Worm (Caenorhabditis elegans) whole organism, L3 larva: ENCODE results near the gene C55C3.1.
A peak's percentile ranks its signal among the peaks of the same experiment; 100 is the strongest.

Experiments
- R02D3.7 ChIP-seq: fragments of 150-350 bp; optimal IDR thresholded peaks from 2 replicates; lab custom pipeline; 2014; ENCODE audit warnings: missing biosample characterization, missing genetic modification characterization
- ZK546.5 ChIP-seq: sonication (generic microtip); optimal IDR thresholded peaks from 2 replicates; lab custom pipeline; 2017; ENCODE audit warnings: missing biosample characterization, missing genetic modification characterization
- aly-2 ChIP-seq: fragments of 150-350 bp; optimal IDR thresholded peaks from 2 replicates; lab custom pipeline; 2014; ENCODE audit warnings: missing biosample characterization, missing genetic modification characterization
- ama-1 ChIP-seq: fragments of 150-350 bp; optimal IDR thresholded peaks from 2 replicates; lab custom pipeline; 2018
- ceh-16 ChIP-seq: sonication (generic microtip); optimal IDR thresholded peaks from 2 replicates; lab custom pipeline; 2017; ENCODE audit warnings: missing biosample characterization, missing genetic modification characterization
- ceh-28 ChIP-seq: fragments of 150-350 bp; optimal IDR thresholded peaks from 2 replicates; lab custom pipeline; 2014; ENCODE audit warnings: missing biosample characterization, missing genetic modification reagents, missing genetic modification characterization
- ceh-82 ChIP-seq: fragments of 150-350 bp; optimal IDR thresholded peaks from 2 replicates; lab custom pipeline; 2014; ENCODE audit warnings: missing biosample characterization, missing genetic modification characterization
- ceh-9 ChIP-seq: sonication (generic microtip); optimal IDR thresholded peaks from 2 replicates; lab custom pipeline; 2018; ENCODE audit warnings: missing biosample characterization, missing genetic modification characterization
- daf-12 ChIP-seq: fragments of 150-350 bp; optimal IDR thresholded peaks from 2 replicates; lab custom pipeline; 2014; ENCODE audit warnings: missing biosample characterization, missing genetic modification reagents, missing genetic modification characterization
- egl-27 ChIP-seq: sonication (generic microtip); optimal IDR thresholded peaks from 4 replicates; lab custom pipeline; 2017; ENCODE audit warnings: missing biosample characterization, missing genetic modification reagents, missing genetic modification characterization
- egl-5 ChIP-seq: fragments of 150-350 bp; optimal IDR thresholded peaks from 2 replicates; lab custom pipeline; 2017; ENCODE audit warnings: missing biosample characterization, missing genetic modification reagents, missing genetic modification characterization, inconsistent platforms
- elt-1 ChIP-seq: fragments of 150-350 bp; optimal IDR thresholded peaks from 2 replicates; lab custom pipeline; 2014; ENCODE audit warnings: missing biosample characterization, missing genetic modification characterization
- elt-2 ChIP-seq: sonication (generic microtip); optimal IDR thresholded peaks from 2 replicates; lab custom pipeline; 2016; ENCODE audit warnings: missing genetic modification reagents, mild to moderate bottlenecking, missing genetic modification characterization, missing compliant biosample characterization
- elt-3 ChIP-seq, 3 experiments: fragments of 150-350 bp in 1 of 3; sonication (generic microtip) in 2 of 3; optimal IDR thresholded peaks; 2 replicates in 2 of 3; 4 replicates in 1 of 3; lab custom pipeline; 2014 to 2017; ENCODE audit warnings: missing biosample characterization in 3 of 3, missing genetic modification characterization in 3 of 3
- eor-1 ChIP-seq, 2 experiments: fragments of 150-350 bp; optimal IDR thresholded peaks; 2 replicates each; lab custom pipeline; 2014 to 2018; ENCODE audit warnings: missing biosample characterization in 2 of 2, missing genetic modification characterization in 2 of 2
- fkh-10 ChIP-seq: sonication (generic microtip); optimal IDR thresholded peaks from 2 replicates; lab custom pipeline; 2017; ENCODE audit warnings: missing biosample characterization, missing genetic modification reagents, missing genetic modification characterization
- fkh-2 ChIP-seq: fragments of 150-350 bp; optimal IDR thresholded peaks from 2 replicates; lab custom pipeline; 2014; ENCODE audit warnings: missing biosample characterization, missing genetic modification reagents, missing genetic modification characterization
- hmg-11 ChIP-seq: sonication (generic microtip); optimal IDR thresholded peaks from 2 replicates; lab custom pipeline; 2016; ENCODE audit warnings: missing genetic modification characterization, missing compliant biosample characterization
- jun-1 ChIP-seq: fragments of 150-350 bp; optimal IDR thresholded peaks from 2 replicates; lab custom pipeline; 2014; ENCODE audit warnings: missing biosample characterization, missing genetic modification reagents, missing genetic modification characterization
- lin-39 ChIP-seq: fragments of 150-350 bp; optimal IDR thresholded peaks from 2 replicates; lab custom pipeline; 2018; ENCODE audit warnings: missing biosample characterization, missing genetic modification reagents, missing genetic modification characterization
- lsy-12 ChIP-seq: sonication (generic microtip); optimal IDR thresholded peaks from 2 replicates; lab custom pipeline; 2016; ENCODE audit warnings: mild to moderate bottlenecking, missing genetic modification characterization, missing compliant biosample characterization
- mdl-1 ChIP-seq: fragments of 150-350 bp; optimal IDR thresholded peaks from 2 replicates; lab custom pipeline; 2014; ENCODE audit warnings: missing biosample characterization, missing genetic modification characterization
- mml-1 ChIP-seq: fragments of 150-350 bp; sonication (generic microtip); optimal IDR thresholded peaks from 3 replicates; lab custom pipeline; 2014; ENCODE audit warnings: missing biosample characterization, missing genetic modification characterization
- nfya-1 ChIP-seq: sonication (generic microtip); optimal IDR thresholded peaks from 2 replicates; lab custom pipeline; 2017; ENCODE audit warnings: missing genetic modification characterization, mild to moderate bottlenecking, missing compliant biosample characterization, antibody characterized with exemption, moderate library complexity; ENCODE audit not compliant: insufficient read depth
- nhr-11 ChIP-seq: fragments of 150-350 bp; optimal IDR thresholded peaks from 2 replicates; lab custom pipeline; 2014; ENCODE audit warnings: missing biosample characterization, missing genetic modification characterization
- nhr-12 ChIP-seq: fragments of 150-350 bp; optimal IDR thresholded peaks from 2 replicates; lab custom pipeline; 2014; ENCODE audit warnings: missing biosample characterization, missing genetic modification characterization
- nhr-23 ChIP-seq: fragments of 150-350 bp; optimal IDR thresholded peaks from 2 replicates; lab custom pipeline; 2014; ENCODE audit warnings: missing biosample characterization, missing genetic modification reagents, missing genetic modification characterization
- nhr-237 ChIP-seq: fragments of 150-350 bp; optimal IDR thresholded peaks from 2 replicates; lab custom pipeline; 2014; ENCODE audit warnings: missing biosample characterization, missing genetic modification characterization
- nhr-28 ChIP-seq: fragments of 150-350 bp; optimal IDR thresholded peaks from 2 replicates; lab custom pipeline; 2014; ENCODE audit warnings: missing biosample characterization, missing genetic modification characterization
- nhr-67 ChIP-seq: fragments of 150-350 bp; optimal IDR thresholded peaks from 2 replicates; lab custom pipeline; 2014; ENCODE audit warnings: missing biosample characterization, missing genetic modification characterization
- nhr-77 ChIP-seq: fragments of 150-350 bp; optimal IDR thresholded peaks from 2 replicates; lab custom pipeline; 2014; ENCODE audit warnings: missing biosample characterization, missing genetic modification characterization
- pha-4 ChIP-seq: fragments of 150-350 bp; optimal IDR thresholded peaks from 2 replicates; lab custom pipeline; 2014; ENCODE audit warnings: missing biosample characterization, missing genetic modification reagents, missing genetic modification characterization
- pqm-1 ChIP-seq: fragments of 150-350 bp; optimal IDR thresholded peaks from 2 replicates; lab custom pipeline; 2017; ENCODE audit warnings: missing biosample characterization, missing genetic modification characterization, inconsistent platforms
- sea-2 ChIP-seq: fragments of 150-350 bp; sonication (generic microtip); optimal IDR thresholded peaks from 4 replicates; lab custom pipeline; 2014; ENCODE audit warnings: missing biosample characterization, missing genetic modification reagents, missing genetic modification characterization
- skn-1 ChIP-seq: fragments of 150-350 bp; optimal IDR thresholded peaks from 2 replicates; lab custom pipeline; 2014; ENCODE audit warnings: missing biosample characterization, missing genetic modification characterization
- snpc-4 ChIP-seq: fragments of 150-350 bp; optimal IDR thresholded peaks from 2 replicates; lab custom pipeline; 2014; ENCODE audit warnings: missing biosample characterization, missing genetic modification characterization
- tbx-2 ChIP-seq: sonication (generic microtip); optimal IDR thresholded peaks from 2 replicates; lab custom pipeline; 2016; ENCODE audit warnings: mild to moderate bottlenecking, missing genetic modification characterization, missing compliant biosample characterization
- unc-39 ChIP-seq: sonication (generic microtip); optimal IDR thresholded peaks from 4 replicates; lab custom pipeline; 2017; ENCODE audit warnings: missing biosample characterization, missing genetic modification characterization
- unc-62 ChIP-seq: fragments of 150-350 bp; sonication (generic microtip); optimal IDR thresholded peaks from 4 replicates; lab custom pipeline; 2014; ENCODE audit warnings: missing biosample characterization, missing genetic modification reagents, missing genetic modification characterization
- zag-1 ChIP-seq: fragments of 150-350 bp; optimal IDR thresholded peaks from 2 replicates; lab custom pipeline; 2014; ENCODE audit warnings: missing biosample characterization, missing genetic modification characterization
- ztf-11 ChIP-seq: fragments of 150-350 bp; optimal IDR thresholded peaks from 2 replicates; lab custom pipeline; 2014; ENCODE audit warnings: missing biosample characterization, missing genetic modification characterization

Gene C55C3.1

DNA sequence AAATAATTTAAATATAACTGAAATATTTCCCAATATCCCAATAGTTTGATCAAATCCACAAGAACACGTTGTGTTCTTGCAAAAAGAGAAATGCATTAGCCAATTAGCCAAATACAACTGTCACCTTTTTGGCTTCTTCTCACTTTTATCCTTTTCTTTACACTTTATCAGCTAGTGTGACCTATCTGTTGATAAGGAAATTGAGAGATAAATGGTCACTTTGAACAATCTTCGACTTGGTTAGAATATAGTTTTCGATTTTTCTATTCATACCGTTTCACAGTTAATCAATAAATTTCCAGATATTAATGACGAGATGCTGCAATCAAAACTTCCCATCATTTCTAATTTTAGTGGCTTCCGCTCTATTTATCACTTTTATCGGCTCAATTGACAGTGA is at the start of gene C55C3.1:
TSS of gene C55C3.1 (plus strand) at position 301 of the 400 bp plus-strand sequence.
- TF ChIP-seq elt-3 (tag; optimal IDR thresholded peaks at IDR 0.05; lab: Kevin White, UChicago) (peak in 1 of 3 experiments; percentile 46), lsy-12 (no peak)

DNA sequence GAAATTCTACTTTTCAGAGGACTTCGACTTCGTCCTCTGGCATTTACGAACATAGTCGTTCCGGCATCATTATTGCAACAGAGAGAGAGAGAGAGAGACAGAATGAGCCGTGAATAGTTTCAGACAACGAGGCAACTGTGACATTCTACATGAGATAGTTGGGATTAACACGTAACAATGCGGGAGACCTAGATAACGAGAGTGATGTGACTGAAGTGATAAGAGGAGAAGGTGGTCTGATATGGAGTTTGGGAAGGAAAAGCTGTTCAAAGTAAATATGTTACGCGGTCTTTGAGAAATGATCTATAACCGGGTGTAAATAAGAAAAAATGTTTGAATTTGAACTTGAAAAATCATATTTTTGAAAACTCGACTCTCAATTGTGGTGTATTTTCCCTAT is 49.4 kb upstream of the C55C3.1 start:
- TF ChIP-seq sea-2 (GFP tag; lab: Kevin White, UChicago) (no peak), ZK546.5 (tag; lab: Kevin White, UChicago) (no peak), elt-1 (tag; lab: Kevin White, UChicago) (no peak), pqm-1 (tag; lab: Kevin White, UChicago) (peak; percentile 95), unc-62 (no peak), pha-4 (tag; lab: Kevin White, UChicago) (peak; percentile 71), elt-2 (tag; lab: Kevin White, UChicago) (peak; percentile 86), egl-27 (tag; lab: Kevin White, UChicago) (no peak), jun-1 (peak; percentile 58), ztf-11 (no peak), ama-1 (lab: Kevin White, UChicago) (no peak), nfya-1 (tag; lab: Kevin White, UChicago) (peak; percentile 21), mdl-1 (tag; lab: Kevin White, UChicago) (no peak), nhr-11 (tag; lab: Kevin White, UChicago) (no peak), ceh-16 (no peak)

DNA sequence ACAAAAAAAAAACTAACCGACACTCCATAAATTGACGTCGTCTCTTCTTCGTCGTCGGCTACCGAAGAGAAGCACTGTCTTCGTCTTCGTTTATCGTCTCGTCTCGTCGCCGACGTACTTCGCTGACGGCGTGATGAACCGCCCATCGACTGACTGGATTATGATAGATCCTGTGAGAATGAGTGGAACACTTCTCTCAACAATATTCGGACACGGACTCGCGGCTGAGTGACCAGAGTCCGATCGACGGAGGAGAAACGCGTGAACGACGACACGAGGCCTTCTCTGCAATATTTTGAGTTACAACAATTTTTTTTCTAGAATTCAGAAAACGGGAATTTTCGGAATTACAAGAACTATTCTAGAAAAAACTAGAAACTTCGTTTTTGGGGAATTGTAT is 48.7 kb upstream of the C55C3.1 start, which contains the start of gene skn-1:
TSS of gene skn-1 (minus strand) at position 146 of the 400 bp plus-strand sequence.
- TF ChIP-seq nhr-28 (tag; lab: Kevin White, UChicago) (no peak), lsy-12 (peak; percentile 14)

DNA sequence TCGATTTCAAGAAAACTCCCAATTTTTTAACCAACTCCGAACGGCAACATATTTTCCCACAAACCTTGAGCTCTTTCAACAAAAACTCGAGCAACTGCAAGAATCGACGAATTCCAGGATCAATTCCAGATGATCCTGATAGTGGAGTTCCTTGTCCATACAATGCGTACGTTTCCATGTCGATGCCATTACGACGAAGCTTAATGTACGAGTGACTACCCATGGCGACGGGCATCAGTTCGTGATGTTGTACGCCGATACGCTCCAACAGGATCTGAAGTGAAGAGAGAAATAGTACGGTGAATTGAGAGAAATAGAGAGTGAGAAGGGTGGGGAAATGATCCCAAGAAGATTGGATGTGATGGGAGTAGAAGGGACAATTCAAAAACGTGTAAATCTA is 46.8 kb upstream of the C55C3.1 start:
- no peak for TF ChIP-seq egl-5 (tag; lab: Kevin White, UChicago)
- peak; percentile 81 for TF ChIP-seq ama-1 (lab: Kevin White, UChicago)

DNA sequence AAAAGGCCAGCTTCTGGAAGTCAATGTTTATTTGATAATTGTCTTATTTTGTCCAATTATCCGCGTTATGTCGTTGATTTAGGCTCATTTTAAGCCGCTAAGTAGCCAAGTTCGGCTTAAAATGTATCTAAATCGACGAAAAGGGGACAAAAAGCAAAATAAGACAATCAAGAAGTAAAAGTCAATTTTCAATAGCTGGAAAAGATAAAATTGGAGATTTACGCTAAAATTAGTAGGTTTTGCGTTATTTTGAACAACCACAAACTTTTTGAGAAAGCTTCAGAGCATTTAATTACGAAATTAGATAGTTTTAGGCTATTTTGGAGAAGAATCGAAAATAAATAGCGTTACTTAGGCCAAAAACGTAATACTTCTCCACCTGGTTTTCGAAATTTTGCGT is 46.0 kb upstream of the C55C3.1 start:
- TF ChIP-seq lsy-12 (no peak), mml-1 (no peak), nhr-28 (tag; lab: Kevin White, UChicago) (no peak), zag-1 (tag; lab: Kevin White, UChicago) (no peak), fkh-10 (no peak), jun-1 (no peak), unc-62 (no peak), nhr-12 (no peak)

DNA sequence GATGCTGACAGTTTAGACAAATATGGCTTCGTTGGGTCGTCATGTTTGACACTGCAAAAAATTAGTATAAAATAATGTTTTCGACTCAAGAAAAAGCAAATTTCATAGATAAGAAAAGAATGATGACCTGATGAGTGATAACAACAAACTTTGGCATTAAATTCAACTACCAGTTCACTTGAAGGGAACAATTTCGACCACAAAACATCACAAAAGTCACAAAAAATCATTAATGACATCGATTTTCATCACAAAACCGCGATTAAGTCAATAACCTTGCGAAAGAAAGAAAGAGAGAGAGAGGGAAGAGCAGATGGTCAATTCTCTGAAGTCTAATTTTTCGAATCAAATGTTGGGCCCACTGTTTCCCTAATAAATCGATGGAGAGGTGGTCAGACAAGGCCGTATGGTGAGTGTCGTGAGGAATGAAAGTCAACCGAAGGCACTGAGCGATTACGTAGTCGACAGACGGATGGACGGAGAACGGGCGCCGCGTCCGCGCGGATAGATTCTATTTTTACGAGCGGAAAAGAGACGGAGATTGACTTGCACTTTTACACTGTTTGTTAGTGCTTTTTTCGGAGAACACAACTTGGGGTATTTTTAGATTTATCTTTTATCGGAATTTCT is 44.4 kb upstream of the C55C3.1 start, which contains the start of gene bec-1:
TSS of gene bec-1 (minus strand) at position 51 of the 630 bp plus-strand sequence.
- TF ChIP-seq tbx-2 (no peak), hmg-11 (no peak), nhr-77 (tag; lab: Kevin White, UChicago) (no peak), ceh-9 (tag; lab: Kevin White, UChicago) (no peak), R02D3.7 (tag; lab: Kevin White, UChicago) (no peak), nhr-12 (no peak), nhr-23 (tag; lab: Kevin White, UChicago) (no peak), unc-62 (no peak), elt-1 (tag; lab: Kevin White, UChicago) (no peak), nhr-11 (tag; lab: Kevin White, UChicago) (no peak), snpc-4 (tag; lab: Kevin White, UChicago) (no peak), ama-1 (lab: Kevin White, UChicago) (peak; percentile 65), pqm-1 (tag; lab: Kevin White, UChicago) (peak; percentile 11), ceh-16 (no peak), unc-39 (tag; lab: Kevin White, UChicago) (no peak), ceh-28 (tag; lab: Kevin White, UChicago) (no peak), eor-1 (tag; optimal IDR thresholded peaks at IDR 0.05; lab: Kevin White, UChicago) (no peak), aly-2 (no peak), nhr-28 (tag; lab: Kevin White, UChicago) (no peak), ceh-82 (no peak), sea-2 (GFP tag; lab: Kevin White, UChicago) (no peak), egl-27 (tag; lab: Kevin White, UChicago) (no peak), egl-5 (tag; lab: Kevin White, UChicago) (no peak), daf-12 (tag; lab: Kevin White, UChicago) (no peak), skn-1 (no peak), nhr-67 (tag; lab: Kevin White, UChicago) (no peak), jun-1 (no peak), lin-39 (tag; lab: Kevin White, UChicago) (no peak), mdl-1 (tag; lab: Kevin White, UChicago) (no peak), fkh-10 (no peak), nhr-237 (no peak), elt-2 (tag; lab: Kevin White, UChicago) (peak; percentile 43), lsy-12 (no peak), zag-1 (tag; lab: Kevin White, UChicago) (no peak), fkh-2 (no peak), elt-3 (tag; optimal IDR thresholded peaks at IDR 0.05; lab: Kevin White, UChicago) (no peak)
